Worm (Caenorhabditis elegans): ENCODE measurements around the gene F35C11.7.

Gene F35C11.7

ce11 chrII:8226475-8226874 is 29.6 kb upstream of the F35C11.7 start (continued):
- TF ChIP-seq nhr-80 (tag; optimal IDR thresholded peaks at IDR 0.05) (peak; percentile 44), madf-8 (GFP tag; conservative IDR thresholded peaks at IDR 0.05) (no peak), F39B2.1 (GFP tag; IDR thresholded peaks at IDR 0.05) (no peak), attf-5 (GFP tag; optimal IDR thresholded peaks at IDR 0.05) (no peak), lin-54 (GFP tag; optimal IDR thresholded peaks at IDR 0.05) (peak; percentile 13), egrh-3 (GFP tag; IDR thresholded peaks at IDR 0.05) (no peak), ekl-4 (GFP tag; IDR thresholded peaks at IDR 0.05) (peak; percentile 14; the same call in 1 of the 2 replicates), hmg-20 (GFP tag; IDR thresholded peaks at IDR 0.05) (no peak), efl-1 (GFP tag; optimal IDR thresholded peaks at IDR 0.05) (no peak), hlh-26 (GFP tag; conservative IDR thresholded peaks at IDR 0.05) (no peak), attf-3 (GFP tag; conservative IDR thresholded peaks at IDR 0.05) (no peak), C17E4.6 (GFP tag; IDR thresholded peaks at IDR 0.05) (no peak), let-607 (tag; optimal IDR thresholded peaks at IDR 0.05) (no peak), ztf-26 (tag; optimal IDR thresholded peaks at IDR 0.05) (no peak), hmg-1.2 (GFP tag; IDR thresholded peaks at IDR 0.05) (peak; percentile 49; the same call in 1 of the 2 replicates)

- TF ChIP-seq lin-26 (GFP tag; IDR thresholded peaks at IDR 0.05) = no peak
- TF ChIP-seq attf-6 (GFP tag; IDR thresholded peaks at IDR 0.05) = no peak
- 0 out of 2 replicates have a peak, but pooled peaks have one; percentile 27 for TF ChIP-seq madf-3 (GFP tag; IDR thresholded peaks at IDR 0.05)
These were observed 25.1 kb upstream of the F35C11.7 start, which contains the start of gene M110.9 for ce11 chrII:8230976-8231375. Gene M110.9, plus strand, starts transcription at chrII:8231276.

- no peak for TF ChIP-seq bed-1 (GFP tag; IDR thresholded peaks at IDR 0.05)
- TF ChIP-seq hlh-26 (GFP tag; conservative IDR thresholded peaks at IDR 0.05) = no peak
- TF ChIP-seq lin-35 (GFP tag; optimal IDR thresholded peaks at IDR 0.05) = no peak
- no peak for TF ChIP-seq somi-1 (GFP tag; optimal IDR thresholded peaks at IDR 0.05)
- TF ChIP-seq tlf-1 (GFP tag; optimal IDR thresholded peaks at IDR 0.05) = no peak
- TF ChIP-seq attf-6 (GFP tag; IDR thresholded peaks at IDR 0.05) = no peak
- TF ChIP-seq sea-2 (GFP tag; IDR thresholded peaks at IDR 0.05) = no peak
- no peak for TF ChIP-seq hlh-12 (tag; optimal IDR thresholded peaks at IDR 0.05)
- no peak for TF ChIP-seq Y56A3A.18 (GFP tag; IDR thresholded peaks at IDR 0.05)
- TF ChIP-seq him-1 (tag; optimal IDR thresholded peaks at IDR 0.05) = no peak
- TF ChIP-seq xnd-1 (tag; optimal IDR thresholded peaks at IDR 0.05) = no peak
- no peak for TF ChIP-seq B0261.1 (tag; optimal IDR thresholded peaks at IDR 0.05)
- no peak for TF ChIP-seq F55B11.4 (tag; optimal IDR thresholded peaks at IDR 0.05; ENCODE audit: borderline replicate concordance, insufficient read depth)
- TF ChIP-seq unc-130 (GFP tag; optimal IDR thresholded peaks at IDR 0.05) = no peak
- no peak for TF ChIP-seq nhr-80 (tag; optimal IDR thresholded peaks at IDR 0.05)
These were observed 23.6 kb upstream of the F35C11.7 start, which contains the start of gene M110.7 for ce11 chrII:8232489-8232888. Gene M110.7, plus strand, starts transcription at chrII:8232789.

- TF ChIP-seq nfya-1 (tag; optimal IDR thresholded peaks at IDR 0.05; ENCODE audit: borderline replicate concordance, insufficient read depth) (no peak), ztf-25 (GFP tag; IDR thresholded peaks at IDR 0.05) (no peak), ekl-4 (GFP tag; IDR thresholded peaks at IDR 0.05) (no peak)
These were observed 18.0 kb upstream of the F35C11.7 start, which contains the start of gene nlp-5 for ce11 chrII:8238155-8238554. Gene nlp-5, plus strand, starts transcription at chrII:8238455.

ce11 chrII:8246476-8246875 is 9.6 kb upstream of the F35C11.7 start, which contains the start of gene F35C11.3:
Gene F35C11.3, plus strand, starts transcription at chrII:8246776.
- TF ChIP-seq xnd-1 (tag; optimal IDR thresholded peaks at IDR 0.05) (no peak), egl-18 (GFP tag; IDR thresholded peaks at IDR 0.05) (no peak), madf-10 (tag; optimal IDR thresholded peaks at IDR 0.05) (no peak), C06A6.2 (GFP tag; conservative IDR thresholded peaks at IDR 0.05) (no peak), hmg-1.2 (GFP tag; IDR thresholded peaks at IDR 0.05) (no peak), tbp1 (GFP tag; optimal IDR thresholded peaks at IDR 0.05) (no peak), hsf-1 (GFP tag; IDR thresholded peaks at IDR 0.05) (no peak), ztf-6 (GFP tag; IDR thresholded peaks at IDR 0.05) (no peak), Y67H2A.10 (GFP tag; conservative IDR thresholded peaks at IDR 0.05) (no peak), snpc-1.3 (tag; optimal IDR thresholded peaks at IDR 0.05; ENCODE audit: insufficient read depth) (no peak), repo-1 (tag; optimal IDR thresholded peaks at IDR 0.05) (no peak), ztf-25 (GFP tag; IDR thresholded peaks at IDR 0.05) (no peak), ceh-79 (tag; optimal IDR thresholded peaks at IDR 0.05) (no peak), nhr-120 (GFP tag; IDR thresholded peaks at IDR 0.05) (no peak)
